Fruit fly (Drosophila melanogaster): ENCODE results near the gene Whamy.

Whamy gene

DNA sequence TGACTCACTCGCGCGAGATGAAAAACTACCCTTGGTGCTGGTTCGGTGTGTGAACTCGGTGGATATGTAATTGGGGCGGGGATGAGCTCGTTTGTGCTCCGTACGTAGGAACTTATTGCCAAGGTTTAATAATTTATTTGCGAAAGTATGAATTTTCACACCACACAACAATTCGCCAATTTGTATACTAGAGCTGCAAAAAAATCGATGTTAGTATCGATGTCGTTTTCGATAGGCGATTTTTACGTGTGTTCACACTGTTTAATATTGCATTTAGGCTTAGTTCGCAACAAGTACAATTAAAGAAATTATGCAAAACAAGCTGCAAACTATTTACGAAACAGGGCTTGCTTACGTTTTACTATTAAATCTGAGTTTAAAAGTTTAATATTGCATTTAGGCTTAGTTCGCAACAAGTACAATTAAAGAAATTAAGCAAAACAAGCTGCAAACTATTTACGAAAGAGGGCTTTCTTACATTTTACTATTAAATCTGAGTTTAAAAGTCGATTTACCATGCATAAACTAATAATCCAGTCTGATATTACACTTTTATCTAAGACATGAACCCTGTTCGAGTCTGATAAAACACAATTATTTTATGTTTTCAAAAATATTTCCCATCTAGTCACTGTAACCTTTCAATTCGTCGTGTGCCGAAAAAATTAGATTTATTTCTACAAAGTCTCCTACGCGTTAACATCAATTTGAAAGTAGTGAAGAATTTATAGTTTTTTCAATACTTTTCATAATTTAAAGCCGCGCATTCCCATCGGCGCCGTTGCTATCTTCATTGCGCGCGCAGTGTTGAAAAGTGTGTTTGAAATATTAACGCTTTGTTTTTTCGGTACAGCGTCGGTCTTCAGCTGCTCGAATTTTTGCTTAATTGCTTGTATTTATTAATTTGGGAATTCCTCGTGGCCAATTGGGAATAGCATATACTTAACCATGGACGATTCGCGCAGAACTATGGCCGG lies 11.0 kb downstream of the Whamy start, which contains the start of the genes Snap24 and CG8478 (continued):
- TF ChIP-seq CG3838 (GFP tag; optimal IDR thresholded peaks at IDR 0.05) (no peak), CG13287 (GFP tag; IDR thresholded peaks at IDR 0.05; ENCODE audit: partially characterized antibody) (peak; percentile 82), CG17359 (tag; optimal IDR thresholded peaks at IDR 0.05) (no peak), CG4360 (GFP tag; IDR thresholded peaks at IDR 0.05) (no peak), CG10147 (GFP tag; optimal IDR thresholded peaks at IDR 0.05) (no peak), chinmo (GFP tag; IDR thresholded peaks at IDR 0.05; ENCODE audit: partially characterized antibody) (peak; percentile 74; the same call in 2 of the 4 replicates), CG14710 (tag; optimal IDR thresholded peaks at IDR 0.05) (peak; percentile 78), mld (GFP tag; IDR thresholded peaks at IDR 0.05; ENCODE audit: partially characterized antibody) (peak; percentile 56; the same call in 2 of the 3 replicates), HLH4C (GFP tag; IDR thresholded peaks at IDR 0.05; ENCODE audit: partially characterized antibody) (peak; percentile 77), Fer1 (GFP tag; optimal IDR thresholded peaks at IDR 0.05) (peak; percentile 5), fd64A (GFP tag; optimal IDR thresholded peaks at IDR 0.05) (no peak), CG4328 (GFP tag; optimal IDR thresholded peaks at IDR 0.05) (no peak), Blimp-1 (GFP tag; optimal IDR thresholded peaks at IDR 0.05) (no peak), ewg (GFP tag; optimal IDR thresholded peaks at IDR 0.05) (peak; percentile 47), nerfin-2 (GFP tag; IDR thresholded peaks at IDR 0.05; ENCODE audit: partially characterized antibody) (peak; percentile 73), h (optimal IDR thresholded peaks at IDR 0.05) (no peak), hb (GFP tag; IDR thresholded peaks at IDR 0.05; ENCODE audit: partially characterized antibody) (peak; percentile 61), CG7963 (GFP tag; IDR thresholded peaks at IDR 0.05; ENCODE audit: partially characterized antibody) (peak; percentile 57; the same call in 2 of the 3 replicates), CG2712 (tag; optimal IDR thresholded peaks at IDR 0.05) (peak; percentile 6), Abd-B (GFP tag; optimal IDR thresholded peaks at IDR 0.05) (peak; percentile 24), abd-A (tag; optimal IDR thresholded peaks at IDR 0.05) (no peak), E2f2 (GFP tag; IDR thresholded peaks at IDR 0.05) (peak; percentile 85), CG1603 (tag; optimal IDR thresholded peaks at IDR 0.05) (peak; percentile 17), Myb (GFP tag; optimal IDR thresholded peaks at IDR 0.05) (peak; percentile 75), E2f1 (GFP tag; IDR thresholded peaks at IDR 0.05) (no peak), maf-S (GFP tag; optimal IDR thresholded peaks at IDR 0.05) (no peak), mam (GFP tag; optimal IDR thresholded peaks at IDR 0.05) (peak; percentile 2), CG15696 (tag; optimal IDR thresholded peaks at IDR 0.05) (no peak), Poxn (GFP tag; IDR thresholded peaks at IDR 0.05) (no peak), CG8388 (GFP tag; optimal IDR thresholded peaks at IDR 0.05) (no peak), CG9932 (GFP tag; IDR thresholded peaks at IDR 0.05) (peak; percentile 50), lilli (GFP tag; optimal IDR thresholded peaks at IDR 0.05) (peak; percentile 30), BEAF-32 (GFP tag; optimal IDR thresholded peaks at IDR 0.05) (peak; percentile 86), CG9727 (GFP tag; optimal IDR thresholded peaks at IDR 0.05) (peak; percentile 10), trem (tag; optimal IDR thresholded peaks at IDR 0.05) (peak; percentile 27), Lim3 (GFP tag; IDR thresholded peaks at IDR 0.05) (no peak), CG13123 (GFP tag; optimal IDR thresholded peaks at IDR 0.05) (no peak), usp (GFP tag; optimal IDR thresholded peaks at IDR 0.05) (no peak), CG10321 (GFP tag; IDR thresholded peaks at IDR 0.05) (no peak), emc (GFP tag; optimal IDR thresholded peaks at IDR 0.05) (no peak), CG15514 (GFP tag; optimal IDR thresholded peaks at IDR 0.05) (peak; percentile 23), CG6791 (GFP tag; IDR thresholded peaks at IDR 0.05; ENCODE audit: partially characterized antibody) (peak; percentile 79), hbn (GFP tag; IDR thresholded peaks at IDR 0.05; ENCODE audit: partially characterized antibody) (peak; percentile 65), Scr (GFP tag; IDR thresholded peaks at IDR 0.05; ENCODE audit: partially characterized antibody) (peak; percentile 79), sna (GFP tag; IDR thresholded peaks at IDR 0.05; ENCODE audit: partially characterized antibody) (peak; percentile 74), Usf (GFP tag; optimal IDR thresholded peaks at IDR 0.05) (no peak), CG34422 (GFP tag; IDR thresholded peaks at IDR 0.05) (peak; percentile 46; the same call in 1 of the 3 replicates)

All from whole organism, embryonic.